Worm (Caenorhabditis elegans) whole organism, L1 larva: ENCODE results near the gene F41E6.12.

Experiments used
- dpl-1 ChIP-seq, 3 experiments: fragments of 150-350 bp in 2 of 3; sonication (generic microtip) in 1 of 3; optimal IDR thresholded peaks; 2 replicates each; lab custom pipeline; 2014 to 2017; ENCODE audit warnings: missing biosample characterization in 3 of 3, missing genetic modification characterization in 3 of 3, missing genetic modification reagents in 3 of 3
- efl-1 ChIP-seq, 4 experiments: fragments of 150-350 bp; optimal IDR thresholded peaks in 3 of 4; peaks in 1 of 4; 1 replicate in 1 of 4; 2 replicates in 3 of 4; lab custom pipeline; 2014; ENCODE audit warnings: missing biosample characterization in 2 of 4, missing genetic modification characterization in 2 of 4, missing genetic modification reagents in 2 of 4
- efl-3 ChIP-seq: fragments of 200-800 bp; sonication (Bioruptor generic); optimal IDR thresholded peaks from 2 replicates; lab custom pipeline; 2018; ENCODE audit warnings: mild to moderate bottlenecking, missing genetic modification characterization, missing compliant biosample characterization
- egl-27 ChIP-seq, 2 experiments: fragments of 150-350 bp in 1 of 2; sonication (generic microtip); optimal IDR thresholded peaks; 3 replicates each; lab custom pipeline; 2017 to 2018; ENCODE audit warnings: missing biosample characterization in 2 of 2, missing genetic modification characterization in 2 of 2, missing genetic modification reagents in 2 of 2
- nhr-237 ChIP-seq: fragments of 150-350 bp; optimal IDR thresholded peaks from 2 replicates; lab custom pipeline; 2014; ENCODE audit warnings: missing biosample characterization, missing genetic modification characterization
- nhr-77 ChIP-seq: fragments of 150-350 bp; optimal IDR thresholded peaks from 2 replicates; lab custom pipeline; 2014; ENCODE audit warnings: missing biosample characterization, missing genetic modification characterization
- pqm-1 ChIP-seq: sonication (generic microtip); optimal IDR thresholded peaks from 3 replicates; lab custom pipeline; 2017; ENCODE audit warnings: missing biosample characterization, missing genetic modification characterization
- unc-30 ChIP-seq: sonication (generic microtip); optimal IDR thresholded peaks from 2 replicates; lab custom pipeline; 2017; ENCODE audit warnings: missing biosample characterization, missing genetic modification characterization

DNA sequence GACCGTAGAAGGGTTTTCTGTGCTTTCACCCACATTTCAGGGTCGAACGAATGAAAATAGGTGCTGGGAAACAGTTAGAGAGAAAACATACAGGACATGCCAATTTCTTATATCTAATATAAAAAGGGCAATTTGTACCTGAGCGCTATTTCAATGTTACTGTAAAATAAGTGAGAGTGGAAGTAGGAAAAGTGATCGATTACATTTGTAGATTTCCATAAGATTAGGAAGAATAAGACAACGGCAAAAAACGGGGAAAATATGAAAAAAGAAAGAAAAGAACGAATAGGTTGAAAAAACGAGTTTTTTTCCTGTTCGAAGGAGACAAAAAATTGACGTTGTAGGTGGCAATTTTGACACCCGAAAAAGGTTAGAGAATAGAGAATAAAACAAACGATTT lies 39.3 kb upstream of the F41E6.12 start:
- TF ChIP-seq unc-30 (tag; lab: Kevin White, UChicago) (no peak), pqm-1 (tag; lab: Kevin White, UChicago) (no peak), nhr-77 (tag; lab: Kevin White, UChicago) (no peak), efl-3 (GFP tag; lab: Kevin White, UChicago) (no peak), efl-1 (optimal IDR thresholded peaks at IDR 0.05; lab: Kevin White, UChicago) (no peak), efl-1 (GFP tag; optimal IDR thresholded peaks at IDR 0.05 in 1 of 2; lab: Kevin White, UChicago) (no peak), nhr-237 (tag; lab: Kevin White, UChicago) (no peak), dpl-1 (GFP tag; optimal IDR thresholded peaks at IDR 0.05; lab: Kevin White, UChicago) (no peak), egl-27 (tag; optimal IDR thresholded peaks at IDR 0.05; lab: Kevin White, UChicago) (no peak)
